Worm (Caenorhabditis elegans): ENCODE measurements around the gene nsph-1.1.

- no peak for TF ChIP-seq nhr-237 (tag; optimal IDR thresholded peaks at IDR 0.05)
- TF ChIP-seq R02D3.7 (tag; optimal IDR thresholded peaks at IDR 0.05): no peak
- no peak for TF ChIP-seq lin-39 (tag; optimal IDR thresholded peaks at IDR 0.05)
- TF ChIP-seq nhr-12 (tag; optimal IDR thresholded peaks at IDR 0.05): no peak
- no peak for TF ChIP-seq nhr-10 (tag; optimal IDR thresholded peaks at IDR 0.05)
- no peak for TF ChIP-seq nhr-129 (tag; optimal IDR thresholded peaks at IDR 0.05)
- TF ChIP-seq zag-1 (tag; optimal IDR thresholded peaks at IDR 0.05): no peak
- no peak for TF ChIP-seq unc-62 (GFP tag; optimal IDR thresholded peaks at IDR 0.05)
- no peak for TF ChIP-seq nhr-11 (tag; optimal IDR thresholded peaks at IDR 0.05)
- TF ChIP-seq nhr-25 (tag; optimal IDR thresholded peaks at IDR 0.05): no peak
- TF ChIP-seq mdl-1 (tag; optimal IDR thresholded peaks at IDR 0.05): no peak
- no peak for TF ChIP-seq aly-2 (tag; optimal IDR thresholded peaks at IDR 0.05)
- no peak for TF ChIP-seq gmeb-1 (tag; optimal IDR thresholded peaks at IDR 0.05)
- TF ChIP-seq ama-1 (optimal IDR thresholded peaks at IDR 0.05): no peak
Measured at ce11 chrII:8806921-8807320, 40.3 kb downstream of the nsph-1.1 start, which contains the start of gene pho-13.

Measured in whole organism, L2 larva.